Worm (Caenorhabditis elegans): Measurements from ENCODE around the gene sad-1.

The sad-1 gene

DNA sequence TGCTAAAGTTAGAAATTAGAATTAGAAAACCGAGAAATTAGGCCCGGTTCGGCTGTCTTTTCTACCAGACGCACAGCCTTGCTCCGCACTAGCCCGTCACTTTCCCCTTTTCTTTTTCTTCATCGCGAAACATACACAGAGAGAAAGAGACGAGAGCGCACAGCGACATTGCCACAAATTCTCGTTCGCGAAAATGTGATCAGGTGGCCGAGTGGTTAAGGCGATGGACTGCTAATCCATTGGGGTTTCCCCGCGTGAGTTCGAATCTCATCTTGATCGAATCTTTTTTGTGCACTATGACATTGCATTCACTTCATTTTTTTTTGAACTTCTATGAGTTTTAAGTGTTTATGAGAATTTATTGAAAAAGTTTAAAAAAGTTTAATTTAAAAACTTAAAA lies 58.0 kb downstream of the sad-1 start (continued):
- TF ChIP-seq ets-5 (GFP tag; IDR thresholded peaks at IDR 0.05) (no peak), lin-35 (GFP tag; optimal IDR thresholded peaks at IDR 0.05) (peak in 1 of 2 experiments; percentile 45), zip-4 (GFP tag; optimal IDR thresholded peaks at IDR 0.05) (no peak), ceh-8 (GFP tag; optimal IDR thresholded peaks at IDR 0.05) (no peak), ceh-82 (tag; optimal IDR thresholded peaks at IDR 0.05) (peak; percentile 9 to 48 (median 45)), pax-3 (tag; optimal IDR thresholded peaks at IDR 0.05) (no peak), fkh-4 (tag; optimal IDR thresholded peaks at IDR 0.05; ENCODE audit: borderline replicate concordance) (no peak), lsy-2 (tag; optimal IDR thresholded peaks at IDR 0.05) (peak; percentile 5 to 44), nhr-71 (tag; optimal IDR thresholded peaks at IDR 0.05) (peak; percentile 53), lin-15B (tag; optimal IDR thresholded peaks at IDR 0.05) (no peak), lin-14 (GFP tag; optimal IDR thresholded peaks at IDR 0.05) (peak; percentile 25), swsn-7 (tag; optimal IDR thresholded peaks at IDR 0.05) (peak; percentile 24), tlp-1 (tag; optimal IDR thresholded peaks at IDR 0.05) (no peak), egl-27 (tag; optimal IDR thresholded peaks at IDR 0.05) (no peak), vab-15 (tag; optimal IDR thresholded peaks at IDR 0.05) (no peak), ceh-63 (GFP tag; optimal IDR thresholded peaks at IDR 0.05) (no peak), nhr-28 (tag; optimal IDR thresholded peaks at IDR 0.05) (no peak), ceh-90 (tag; optimal IDR thresholded peaks at IDR 0.05) (no peak), mep-1 (tag; optimal IDR thresholded peaks at IDR 0.05) (peak; percentile 35), nhr-84 (tag; optimal IDR thresholded peaks at IDR 0.05) (no peak), snpc-4 (tag; optimal IDR thresholded peaks at IDR 0.05) (no peak), fos-1 (tag; optimal IDR thresholded peaks at IDR 0.05) (peak; percentile 33), Y116A8C.19 (tag; optimal IDR thresholded peaks at IDR 0.05; ENCODE audit: borderline replicate concordance) (no peak), alr-1 (tag; optimal IDR thresholded peaks at IDR 0.05; ENCODE audit: borderline replicate concordance) (no peak), mdl-1 (tag; optimal IDR thresholded peaks at IDR 0.05) (peak in 1 of 2 experiments; percentile 44), lir-3 (tag; optimal IDR thresholded peaks at IDR 0.05; ENCODE audit: poor library complexity) (no peak), fkh-10 (GFP tag; optimal IDR thresholded peaks at IDR 0.05) (peak; percentile 68), hlh-4 (tag; optimal IDR thresholded peaks at IDR 0.05) (no peak), nhr-85 (tag) (no peak), ztf-4 (tag; optimal IDR thresholded peaks at IDR 0.05) (no peak), irx-1 (tag; optimal IDR thresholded peaks at IDR 0.05) (no peak), skn-1 (tag; optimal IDR thresholded peaks at IDR 0.05) (no peak), unc-98 (GFP tag; IDR thresholded peaks at IDR 0.05) (no peak), nhr-237 (tag; optimal IDR thresholded peaks at IDR 0.05) (no peak), hlh-17 (GFP tag; optimal IDR thresholded peaks at IDR 0.05; ENCODE audit: borderline replicate concordance) (no peak), nhr-19 (GFP tag; conservative IDR thresholded peaks at IDR 0.05) (peak; percentile 50), isw-1 (GFP tag; IDR thresholded peaks at IDR 0.05) (peak; percentile 11; the same call in 1 of the 2 replicates), unc-130 (tag; optimal IDR thresholded peaks at IDR 0.05) (no peak), ces-1 (GFP tag; optimal IDR thresholded peaks at IDR 0.05) (no peak), elt-2 (tag; optimal IDR thresholded peaks at IDR 0.05) (no peak), rnt-1 (tag; optimal IDR thresholded peaks at IDR 0.05) (peak; percentile 59)
